Worm (Caenorhabditis elegans) whole organism, mixed stage, embryonic: Measurements from ENCODE around the gene C01G12.3.

ENCODE experiments used
- M03D4.4 ChIP-seq: sonication (generic microtip); optimal IDR thresholded peaks from 2 replicates; lab custom pipeline; 2017; ENCODE audit warnings: mild to moderate bottlenecking, missing genetic modification characterization, missing compliant biosample characterization
- bed-3 ChIP-seq: fragments of 200-800 bp; sonication (Bioruptor generic); optimal IDR thresholded peaks from 3 replicates; lab custom pipeline; 2018; ENCODE audit warnings: mild to moderate bottlenecking, missing genetic modification characterization, moderate library complexity, missing compliant biosample characterization
- blmp-1 ChIP-seq: fragments of 150-350 bp; optimal IDR thresholded peaks from 2 replicates; lab custom pipeline; 2014; ENCODE audit warnings: missing biosample characterization, missing genetic modification characterization
- ceh-39 ChIP-seq: fragments of 150-350 bp; optimal IDR thresholded peaks from 2 replicates; lab custom pipeline; 2014; ENCODE audit warnings: missing biosample characterization, missing genetic modification characterization
- ceh-83 ChIP-seq: fragments of 200-800 bp; sonication (Bioruptor generic); optimal IDR thresholded peaks from 2 replicates; lab custom pipeline; 2018; ENCODE audit warnings: mild to moderate bottlenecking, missing genetic modification characterization, missing compliant biosample characterization
- ces-1 ChIP-seq: fragments of 150-350 bp; optimal IDR thresholded peaks from 2 replicates; lab custom pipeline; 2014; ENCODE audit warnings: missing biosample characterization, missing genetic modification reagents, missing genetic modification characterization
- cnd-1 ChIP-seq: fragments of 200-800 bp; sonication (Bioruptor generic); optimal IDR thresholded peaks from 2 replicates; lab custom pipeline; 2018; ENCODE audit warnings: mild to moderate bottlenecking, missing genetic modification characterization, missing compliant biosample characterization
- drap-1 ChIP-seq: fragments of 200-800 bp; sonication (Bioruptor generic); optimal IDR thresholded peaks from 3 replicates; lab custom pipeline; 2018; ENCODE audit warnings: mild to moderate bottlenecking, missing genetic modification characterization, missing compliant biosample characterization
- elt-1 ChIP-seq: sonication (generic microtip); optimal IDR thresholded peaks from 2 replicates; lab custom pipeline; 2017; ENCODE audit warnings: missing genetic modification characterization, mild to moderate bottlenecking, missing compliant biosample characterization, antibody characterized with exemption, moderate library complexity, borderline replicate concordance; ENCODE audit not compliant: insufficient read depth
- elt-3 ChIP-seq: fragments of 150-350 bp; optimal IDR thresholded peaks from 2 replicates; lab custom pipeline; 2014; ENCODE audit warnings: missing biosample characterization, missing genetic modification characterization
- flh-1 ChIP-seq: fragments of 200-800 bp; sonication (Bioruptor generic); optimal IDR thresholded peaks from 2 replicates; lab custom pipeline; 2018; ENCODE audit warnings: mild to moderate bottlenecking, missing genetic modification characterization, moderate library complexity, missing compliant biosample characterization
- ham-2 ChIP-seq: fragments of 200-800 bp; sonication (Bioruptor generic); optimal IDR thresholded peaks from 2 replicates; lab custom pipeline; 2018; ENCODE audit warnings: mild to moderate bottlenecking, missing genetic modification characterization, missing compliant biosample characterization
- hlh-1 ChIP-seq: fragments of 150-350 bp; optimal IDR thresholded peaks from 2 replicates; lab custom pipeline; 2014; ENCODE audit warnings: missing biosample characterization, missing genetic modification reagents, missing genetic modification characterization
- lin-32 ChIP-seq: fragments of 200-800 bp; sonication (Bioruptor generic); optimal IDR thresholded peaks from 2 replicates; lab custom pipeline; 2018; ENCODE audit warnings: mild to moderate bottlenecking, missing genetic modification characterization, missing compliant biosample characterization
- lsy-2 ChIP-seq: fragments of 150-350 bp; optimal IDR thresholded peaks from 2 replicates; lab custom pipeline; 2014; ENCODE audit warnings: missing biosample characterization, missing genetic modification characterization
- mab-5 ChIP-seq: fragments of 150-350 bp; optimal IDR thresholded peaks from 2 replicates; lab custom pipeline; 2014; ENCODE audit warnings: missing biosample characterization, missing genetic modification characterization
- mep-1 ChIP-seq: fragments of 150-350 bp; optimal IDR thresholded peaks from 2 replicates; lab custom pipeline; 2017; ENCODE audit warnings: missing biosample characterization, missing genetic modification reagents, missing genetic modification characterization, inconsistent platforms
- nhr-2 ChIP-seq: fragments of 150-350 bp; optimal IDR thresholded peaks from 2 replicates; lab custom pipeline; 2014; ENCODE audit warnings: missing biosample characterization, missing genetic modification characterization
- nhr-28 ChIP-seq: fragments of 150-350 bp; optimal IDR thresholded peaks from 2 replicates; lab custom pipeline; 2014; ENCODE audit warnings: missing biosample characterization, missing genetic modification characterization
- nhr-76 ChIP-seq: sonication (generic microtip); optimal IDR thresholded peaks from 2 replicates; lab custom pipeline; 2017; ENCODE audit warnings: missing biosample characterization, missing genetic modification characterization
- pha-4 ChIP-seq: fragments of 150-350 bp; optimal IDR thresholded peaks from 2 replicates; lab custom pipeline; 2018; ENCODE audit warnings: missing biosample characterization, missing genetic modification reagents, missing genetic modification characterization
- sem-2 ChIP-seq: fragments of 200-800 bp; sonication (Bioruptor generic); optimal IDR thresholded peaks from 2 replicates; lab custom pipeline; 2018; ENCODE audit warnings: mild to moderate bottlenecking, missing genetic modification characterization, missing compliant biosample characterization
- snpc-4 ChIP-seq: fragments of 150-350 bp; optimal IDR thresholded peaks from 2 replicates; lab custom pipeline; 2014; ENCODE audit warnings: missing biosample characterization, missing genetic modification characterization
- sptf-1 ChIP-seq: sonication (generic microtip); optimal IDR thresholded peaks from 2 replicates; lab custom pipeline; 2017; ENCODE audit warnings: mild to moderate bottlenecking, missing genetic modification characterization, moderate library complexity, missing compliant biosample characterization
- tbx-8 ChIP-seq: fragments of 200-800 bp; sonication (Bioruptor generic); optimal IDR thresholded peaks from 2 replicates; lab custom pipeline; 2018; ENCODE audit warnings: mild to moderate bottlenecking, missing genetic modification characterization, moderate library complexity, missing compliant biosample characterization
- unc-120 ChIP-seq: sonication (generic microtip); optimal IDR thresholded peaks from 2 replicates; lab custom pipeline; 2017; ENCODE audit warnings: missing genetic modification characterization, missing compliant biosample characterization; ENCODE audit not compliant: poor library complexity, severe bottlenecking
- unc-39 ChIP-seq: fragments of 150-350 bp; optimal IDR thresholded peaks from 2 replicates; lab custom pipeline; 2014; ENCODE audit warnings: missing biosample characterization, missing genetic modification characterization
- unc-62 ChIP-seq: fragments of 150-350 bp; optimal IDR thresholded peaks from 2 replicates; lab custom pipeline; 2014; ENCODE audit warnings: missing biosample characterization, missing genetic modification reagents, missing genetic modification characterization
- zip-8 ChIP-seq: fragments of 150-350 bp; optimal IDR thresholded peaks from 2 replicates; lab custom pipeline; 2014; ENCODE audit warnings: missing biosample characterization, missing genetic modification characterization
- ztf-11 ChIP-seq: fragments of 150-350 bp; optimal IDR thresholded peaks from 2 replicates; lab custom pipeline; 2014; ENCODE audit warnings: missing biosample characterization, missing genetic modification characterization

The C01G12.3 gene

ce11 chrII:14576429-14576828 lies 5.7 kb downstream of the C01G12.3 start, which contains the start of gene C01G12.13:
C01G12.13 (plus strand) TSS chrII:14576729.
- TF ChIP-seq mep-1 (tag; lab: Kevin White, UChicago) (no peak), zip-8 (no peak), unc-39 (tag; lab: Kevin White, UChicago) (no peak)

ce11 chrII:14574790-14575189 lies 7.3 kb downstream of the C01G12.3 start:
- no peak for TF ChIP-seq zip-8
- no peak for TF ChIP-seq sptf-1 (tag; lab: Kevin White, UChicago)
- no peak for TF ChIP-seq ham-2 (GFP tag; lab: Kevin White, UChicago)
- no peak for TF ChIP-seq sem-2 (GFP tag; lab: Kevin White, UChicago)
- no peak for TF ChIP-seq blmp-1 (tag; lab: Kevin White, UChicago)
- TF ChIP-seq hlh-1 (tag; lab: Kevin White, UChicago): no peak
- no peak for TF ChIP-seq ztf-11
- no peak for TF ChIP-seq lin-32
- no peak for TF ChIP-seq mep-1 (tag; lab: Kevin White, UChicago)
- no peak for TF ChIP-seq nhr-76 (tag; lab: Kevin White, UChicago)

- no peak for TF ChIP-seq zip-8
- no peak for TF ChIP-seq lin-32
- TF ChIP-seq blmp-1 (tag; lab: Kevin White, UChicago): no peak
- no peak for TF ChIP-seq lsy-2 (tag; lab: Kevin White, UChicago)
- TF ChIP-seq mep-1 (tag; lab: Kevin White, UChicago): no peak
- no peak for TF ChIP-seq snpc-4 (tag; lab: Kevin White, UChicago)
- TF ChIP-seq mab-5 (tag; lab: Kevin White, UChicago): no peak
- no peak for TF ChIP-seq tbx-8 (GFP tag; lab: Kevin White, UChicago)
- TF ChIP-seq ceh-39: no peak
- no peak for TF ChIP-seq sem-2 (GFP tag; lab: Kevin White, UChicago)
- TF ChIP-seq nhr-76 (tag; lab: Kevin White, UChicago): no peak
- no peak for TF ChIP-seq flh-1
- no peak for TF ChIP-seq pha-4
- no peak for TF ChIP-seq ztf-11
- no peak for TF ChIP-seq ham-2 (GFP tag; lab: Kevin White, UChicago)
- TF ChIP-seq, all 35 proteins: peak for 0
These were observed 8.8 kb downstream of the C01G12.3 start, which contains the start of gene madf-5 for ce11 chrII:14573315-14573714. madf-5 (plus strand) TSS chrII:14573615.

ce11 chrII:14570541-14571160 lies 11.5 kb downstream of the C01G12.3 start:
- TF ChIP-seq blmp-1 (tag; lab: Kevin White, UChicago) (no peak), unc-120 (tag; lab: Kevin White, UChicago) (no peak), tbx-8 (GFP tag; lab: Kevin White, UChicago) (no peak), elt-1 (tag; lab: Kevin White, UChicago) (no peak), ceh-39 (no peak), nhr-28 (tag; lab: Kevin White, UChicago) (no peak), unc-62 (GFP tag; lab: Kevin White, UChicago) (no peak), ceh-83 (GFP tag; lab: Kevin White, UChicago) (no peak), sem-2 (GFP tag; lab: Kevin White, UChicago) (no peak), ces-1 (GFP tag; lab: Kevin White, UChicago) (no peak), elt-3 (tag; lab: Kevin White, UChicago) (no peak), cnd-1 (tag; lab: Kevin White, UChicago) (no peak), flh-1 (no peak), mab-5 (tag; lab: Kevin White, UChicago) (no peak), nhr-76 (tag; lab: Kevin White, UChicago) (no peak), sptf-1 (tag; lab: Kevin White, UChicago) (no peak), snpc-4 (tag; lab: Kevin White, UChicago) (no peak), ham-2 (GFP tag; lab: Kevin White, UChicago) (no peak)
- TF ChIP-seq, all 35 proteins: peak for 0

- TF ChIP-seq snpc-4 (tag; lab: Kevin White, UChicago) (no peak), elt-1 (tag; lab: Kevin White, UChicago) (no peak), pha-4 (no peak), zip-8 (no peak), drap-1 (no peak), nhr-2 (no peak), bed-3 (GFP tag; lab: Kevin White, UChicago) (no peak), ceh-83 (GFP tag; lab: Kevin White, UChicago) (peak; percentile 18), lsy-2 (tag; lab: Kevin White, UChicago) (peak; percentile 10), nhr-28 (tag; lab: Kevin White, UChicago) (no peak), lin-32 (no peak), ces-1 (GFP tag; lab: Kevin White, UChicago) (peak; percentile 81), nhr-76 (tag; lab: Kevin White, UChicago) (no peak), ham-2 (GFP tag; lab: Kevin White, UChicago) (no peak), M03D4.4 (tag; lab: Kevin White, UChicago) (no peak), tbx-8 (GFP tag; lab: Kevin White, UChicago) (no peak), ztf-11 (no peak), mep-1 (tag; lab: Kevin White, UChicago) (no peak), sptf-1 (tag; lab: Kevin White, UChicago) (no peak)
These were observed 12.8 kb downstream of the C01G12.3 start for ce11 chrII:14569322-14569721.
